Worm (Caenorhabditis elegans) whole organism, L4/young adult: ENCODE results near the gene F59F5.4.

Experiments
- dao-5 ChIP-seq: sonication (generic microtip); optimal IDR thresholded peaks from 2 replicates; lab custom pipeline; 2016; ENCODE audit warnings: missing genotype, missing genetic modification characterization, moderate library complexity, missing compliant biosample characterization
- him-1 ChIP-seq: sonication (generic microtip); optimal IDR thresholded peaks from 2 replicates; lab custom pipeline; 2016; ENCODE audit warnings: missing genotype, missing genetic modification reagents, missing genetic modification characterization, missing compliant biosample characterization

- TF ChIP-seq him-1 (tag; lab: Kevin White, UChicago) (no peak), dao-5 (tag; lab: Kevin White, UChicago) (no peak)
Observed at ce11 chrX:10505193-10505592, 37.6 kb upstream of the F59F5.4 start.
